Worm (Caenorhabditis elegans): ENCODE results near the gene asp-12.

DNA sequence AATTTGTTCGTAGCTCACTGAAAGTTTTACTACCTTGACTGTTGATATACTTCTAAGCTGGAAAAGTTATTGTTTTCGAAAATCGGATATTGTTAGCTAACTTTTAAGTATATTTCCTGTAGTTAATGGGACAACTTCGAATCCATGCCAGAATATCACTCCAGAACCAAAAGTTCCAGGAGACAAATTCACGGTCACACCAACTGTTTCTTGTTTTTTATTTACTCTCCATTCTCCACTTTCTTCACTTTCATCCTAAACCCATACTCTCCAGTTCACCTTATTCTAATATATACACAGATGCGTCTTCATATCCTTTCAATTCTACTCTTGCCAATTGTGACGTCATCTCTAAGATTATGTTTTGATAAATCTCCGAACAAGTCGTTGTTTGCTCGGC is 10.0 kb upstream of the asp-12 start, which contains the start of gene C16D9.1:
- no peak for TF ChIP-seq nhr-11 (tag; optimal IDR thresholded peaks at IDR 0.05)
- no peak for TF ChIP-seq skn-1 (tag; optimal IDR thresholded peaks at IDR 0.05)
- TF ChIP-seq nhr-76 (tag; optimal IDR thresholded peaks at IDR 0.05), result no peak
- no peak for TF ChIP-seq sptf-1 (tag; optimal IDR thresholded peaks at IDR 0.05)
- TF ChIP-seq ceh-63 (GFP tag; optimal IDR thresholded peaks at IDR 0.05), result no peak
- no peak for TF ChIP-seq ztf-4 (tag; optimal IDR thresholded peaks at IDR 0.05)
- TF ChIP-seq efl-1 (optimal IDR thresholded peaks at IDR 0.05), result no peak
- TF ChIP-seq efl-1 (GFP tag; optimal IDR thresholded peaks at IDR 0.05 in 1 of 2), result no peak
- no peak for TF ChIP-seq egl-13 (tag; optimal IDR thresholded peaks at IDR 0.05)
- TF ChIP-seq nhr-28 (tag; optimal IDR thresholded peaks at IDR 0.05), result no peak
- no peak for TF ChIP-seq dpl-1 (GFP tag; optimal IDR thresholded peaks at IDR 0.05)
- no peak for TF ChIP-seq ceh-82 (tag; optimal IDR thresholded peaks at IDR 0.05)
- TF ChIP-seq xbp-1 (tag; optimal IDR thresholded peaks at IDR 0.05), result no peak
- TF ChIP-seq grh-1 (GFP tag; IDR thresholded peaks at IDR 0.05), result no peak
